Fruit fly (Drosophila melanogaster): ENCODE results near the gene CG43373.
A peak's percentile ranks its signal among the peaks of the same experiment; 100 is the strongest.

The CG43373 gene

dm6 chr3L:16533932-16534331 lies 9.2 kb downstream of the CG43373 start (continued):
- TF ChIP-seq gro (GFP tag; optimal IDR thresholded peaks at IDR 0.05) (no peak), Atf-2 (GFP tag; optimal IDR thresholded peaks at IDR 0.05) (peak; percentile 64)

dm6 chr3L:16497198-16497701 lies 45.9 kb downstream of the CG43373 start, which contains the start of gene st:
st (plus strand) TSS chr3L:16497651.
- TF ChIP-seq CG32532 (GFP tag; IDR thresholded peaks at IDR 0.05): no peak
- TF ChIP-seq Sox102F (GFP tag; optimal IDR thresholded peaks at IDR 0.05): peak; percentile 18
- no peak for TF ChIP-seq cg (GFP tag; optimal IDR thresholded peaks at IDR 0.05)
- peak; percentile 71 for TF ChIP-seq grau (tag; optimal IDR thresholded peaks at IDR 0.05)
- peak; percentile 27 for TF ChIP-seq CG2712 (tag; optimal IDR thresholded peaks at IDR 0.05)
- TF ChIP-seq row (GFP tag; IDR thresholded peaks at IDR 0.05): peak; percentile 38; the same call in 1 of the 3 replicates
- TF ChIP-seq Ptx1 (GFP tag; IDR thresholded peaks at IDR 0.05): peak; percentile 19; the same call in 1 of the 2 replicates
- no peak for TF ChIP-seq aop (GFP tag; IDR thresholded peaks at IDR 0.05)
- peak; percentile 69 for TF ChIP-seq Med (GFP tag)

- peak; percentile 30 for TF ChIP-seq Jarid2 (GFP tag; optimal IDR thresholded peaks at IDR 0.05)
- TF ChIP-seq HmgZ (tag; optimal IDR thresholded peaks at IDR 0.05): no peak
- peak; percentile 71 for TF ChIP-seq Hey (tag; optimal IDR thresholded peaks at IDR 0.05)
- no peak for TF ChIP-seq gsb (GFP tag; IDR thresholded peaks at IDR 0.05)
- no peak for TF ChIP-seq prd (optimal IDR thresholded peaks at IDR 0.05)
- TF ChIP-seq prd (GFP tag; IDR thresholded peaks at IDR 0.05): no peak
- peak; percentile 42 for TF ChIP-seq CG10543 (GFP tag; optimal IDR thresholded peaks at IDR 0.05)
- no peak for TF ChIP-seq CG11085 (GFP tag; IDR thresholded peaks at IDR 0.05)
- no peak for TF ChIP-seq ase (GFP tag; IDR thresholded peaks at IDR 0.05)
- peak; percentile 66 for TF ChIP-seq sens (GFP tag)
- TF ChIP-seq grn (GFP tag; optimal IDR thresholded peaks at IDR 0.05): peak; percentile 44
- TF ChIP-seq schlank (tag; optimal IDR thresholded peaks at IDR 0.05): no peak
- no peak for TF ChIP-seq Ptx1 (GFP tag; IDR thresholded peaks at IDR 0.05)
- TF ChIP-seq row (GFP tag; IDR thresholded peaks at IDR 0.05): peak; percentile 5; the same call in 1 of the 3 replicates
- TF ChIP-seq Nf-YB (GFP tag; optimal IDR thresholded peaks at IDR 0.05): peak; percentile 12
- no peak for TF ChIP-seq Mad (GFP tag; optimal IDR thresholded peaks at IDR 0.05)
- TF ChIP-seq exex (tag; optimal IDR thresholded peaks at IDR 0.05): peak; percentile 72
- TF ChIP-seq pan (optimal IDR thresholded peaks at IDR 0.05): no peak
- no peak for TF ChIP-seq pan (GFP tag; optimal IDR thresholded peaks at IDR 0.05 in 1 of 2, IDR thresholded peaks at IDR 0.05 in 1 of 2)
- no peak for TF ChIP-seq Dp (GFP tag; optimal IDR thresholded peaks at IDR 0.05)
- no peak for TF ChIP-seq CG16815 (GFP tag; optimal IDR thresholded peaks at IDR 0.05)
- TF ChIP-seq D19A (tag; optimal IDR thresholded peaks at IDR 0.05): peak; percentile 85
- TF ChIP-seq mirr (GFP tag; optimal IDR thresholded peaks at IDR 0.05): peak; percentile 16
- TF ChIP-seq CG1792 (GFP tag; optimal IDR thresholded peaks at IDR 0.05): no peak
- TF ChIP-seq CG14441 (GFP tag; IDR thresholded peaks at IDR 0.05): no peak
- TF ChIP-seq CG6854 (GFP tag; optimal IDR thresholded peaks at IDR 0.05): no peak
- TF ChIP-seq CG2199 (GFP tag; IDR thresholded peaks at IDR 0.05): peak; percentile 69; the same call in 1 of the 3 replicates
- TF ChIP-seq CG12299 (tag; optimal IDR thresholded peaks at IDR 0.05): no peak
- peak; percentile 70 for TF ChIP-seq Med (GFP tag)
- no peak for TF ChIP-seq ci (GFP tag; IDR thresholded peaks at IDR 0.05)
- peak; percentile 3 for TF ChIP-seq gro (GFP tag; optimal IDR thresholded peaks at IDR 0.05)
- peak; percentile 61 for TF ChIP-seq CG5180 (GFP tag; optimal IDR thresholded peaks at IDR 0.05)
- peak; percentile 77 for TF ChIP-seq CG34376 (GFP tag; optimal IDR thresholded peaks at IDR 0.05)
Observed at dm6 chr3L:16495989-16496797, 47.0 kb downstream of the CG43373 start, which contains the start of gene CG42514. CG42514 (minus strand) TSS chr3L:16496236.
